Worm (Caenorhabditis elegans) whole organism, young adult: ENCODE results near the gene rab-6.1.
A peak's percentile ranks its signal among the peaks of the same experiment; 100 is the strongest.

Experiments
- B0019.2 ChIP-seq: fragments of 200-800 bp; sonication (Bioruptor generic); conservative IDR thresholded peaks from 2 replicates; pipeline ENCODE4 v1.3.6; 2022; ENCODE audit warnings: missing genetic modification reagents, missing genetic modification characterization, missing compliant biosample characterization
- B0035.1 ChIP-seq: sonication (generic microtip); optimal IDR thresholded peaks from 2 replicates; lab custom pipeline; 2016; ENCODE audit warnings: missing genetic modification characterization, mild to moderate bottlenecking, missing compliant biosample characterization, missing genotype, missing genetic modification reagents
- B0336.3 ChIP-seq: fragments of 200-800 bp; sonication (Bioruptor generic); IDR thresholded peaks from 2 replicates; pipeline ENCODE4 v1.3.6; 2022; ENCODE audit warnings: missing genetic modification characterization, missing compliant biosample characterization
- C06A6.2 ChIP-seq: fragments of 200-800 bp; sonication (Bioruptor generic); conservative IDR thresholded peaks from 2 replicates; pipeline ENCODE4 v1.3.6; 2022; ENCODE audit warnings: missing genetic modification characterization, missing compliant biosample characterization
- D2030.7 ChIP-seq: fragments of 200-800 bp; sonication (Bioruptor generic); IDR thresholded peaks from 2 replicates; pipeline ENCODE4 v1.3.6; 2022; ENCODE audit warnings: missing genetic modification reagents, missing genetic modification characterization, missing compliant biosample characterization
- F39B2.1 ChIP-seq: fragments of 200-800 bp; sonication (Bioruptor generic); IDR thresholded peaks from 2 replicates; pipeline ENCODE4 v1.3.6; 2022; ENCODE audit warnings: missing genetic modification reagents, missing genetic modification characterization, missing compliant biosample characterization
- F52B5.7 ChIP-seq: sonication (generic microtip); optimal IDR thresholded peaks from 2 replicates; lab custom pipeline; 2016; ENCODE audit warnings: mild to moderate bottlenecking, missing genetic modification characterization, missing compliant biosample characterization
- K12H6.12 ChIP-seq: fragments of 200-800 bp; sonication (Bioruptor generic); optimal IDR thresholded peaks from 2 replicates; lab custom pipeline; 2018; ENCODE audit warnings: mild to moderate bottlenecking, missing genetic modification characterization, missing compliant biosample characterization
- Y95B8A.8 ChIP-seq: fragments of 200-800 bp; sonication (Bioruptor generic); IDR thresholded peaks from 2 replicates; pipeline ENCODE4 v1.3.6; 2022; ENCODE audit warnings: missing genetic modification reagents, missing genetic modification characterization, missing compliant biosample characterization
- ama-1 ChIP-seq, 3 experiments: fragments of 150-350 bp in 1 of 3; sonication (generic microtip) in 2 of 3; optimal IDR thresholded peaks; 2 replicates each; lab custom pipeline; 2014 to 2018; ENCODE audit warnings: missing biosample characterization in 2 of 3, missing genetic modification characterization in 2 of 3, missing genetic modification reagents in 2 of 3
- aptf-2 ChIP-seq: fragments of 200-800 bp; sonication (Bioruptor generic); conservative IDR thresholded peaks from 2 replicates; pipeline ENCODE4 v1.3.6; 2022; ENCODE audit warnings: missing genetic modification reagents, missing genetic modification characterization, missing compliant biosample characterization
- attf-3 ChIP-seq: fragments of 200-800 bp; sonication (Bioruptor generic); conservative IDR thresholded peaks from 2 replicates; pipeline ENCODE4 v1.3.6; 2022; ENCODE audit warnings: missing genetic modification reagents, missing genetic modification characterization, missing compliant biosample characterization
- ccch-3 ChIP-seq: fragments of 200-800 bp; sonication (Bioruptor generic); optimal IDR thresholded peaks from 2 replicates; lab custom pipeline; 2018; ENCODE audit warnings: mild to moderate bottlenecking, missing genetic modification characterization, missing compliant biosample characterization
- cebp-1 ChIP-seq, 2 experiments: fragments of 200-800 bp in 1 of 2; sonication (Bioruptor generic) in 1 of 2; sonication (generic microtip) in 1 of 2; IDR thresholded peaks in 1 of 2; optimal IDR thresholded peaks in 1 of 2; 2 replicates each; pipeline versions ENCODE4 v1.3.6 to Lab custom; 2017 to 2022; ENCODE audit warnings: missing compliant biosample characterization in 2 of 2, missing genetic modification characterization in 2 of 2, mild to moderate bottlenecking in 1 of 2, missing genetic modification reagents in 1 of 2, moderate library complexity in 1 of 2
- cebp-2 ChIP-seq: fragments of 200-800 bp; sonication (Bioruptor generic); IDR thresholded peaks from 2 replicates; pipeline ENCODE4 v1.3.6; 2022; ENCODE audit warnings: missing genetic modification characterization, missing compliant biosample characterization
- ceh-40 ChIP-seq: fragments of 200-800 bp; sonication (Bioruptor generic); IDR thresholded peaks from 2 replicates; pipeline ENCODE4 v1.3.6; 2022; ENCODE audit warnings: missing genetic modification characterization, missing compliant biosample characterization
- chd-7 ChIP-seq: sonication (generic microtip); optimal IDR thresholded peaks from 2 replicates; lab custom pipeline; 2016; ENCODE audit warnings: mild to moderate bottlenecking, missing genetic modification characterization, moderate library complexity, missing compliant biosample characterization
- die-1 ChIP-seq: sonication (generic microtip); optimal IDR thresholded peaks from 2 replicates; lab custom pipeline; 2016; ENCODE audit warnings: missing genotype, mild to moderate bottlenecking, missing genetic modification characterization, missing compliant biosample characterization
- dox-1 ChIP-seq: fragments of 200-800 bp; sonication (Bioruptor generic); IDR thresholded peaks from 2 replicates; pipeline ENCODE4 v1.3.6; 2022; ENCODE audit warnings: missing genetic modification reagents, missing genetic modification characterization, missing compliant biosample characterization
- egl-44 ChIP-seq: fragments of 200-800 bp; sonication (Bioruptor generic); IDR thresholded peaks from 2 replicates; pipeline ENCODE4 v1.3.6; 2022; ENCODE audit warnings: missing genetic modification reagents, missing genetic modification characterization, missing compliant biosample characterization
- egrh-3 ChIP-seq: fragments of 200-800 bp; sonication (Bioruptor generic); IDR thresholded peaks from 2 replicates; pipeline ENCODE4 v1.3.6; 2022; ENCODE audit warnings: missing genetic modification reagents, missing genetic modification characterization, missing compliant biosample characterization
- ekl-4 ChIP-seq: fragments of 200-800 bp; sonication (Bioruptor generic); IDR thresholded peaks from 2 replicates; pipeline ENCODE4 v1.3.6; 2022; ENCODE audit warnings: missing genetic modification reagents, missing genetic modification characterization, missing compliant biosample characterization
- gei-17 ChIP-seq: fragments of 200-800 bp; sonication (Bioruptor generic); optimal IDR thresholded peaks from 2 replicates; lab custom pipeline; 2018; ENCODE audit warnings: mild to moderate bottlenecking, missing genetic modification characterization, missing compliant biosample characterization
- hlh-12 ChIP-seq: sonication (generic microtip); optimal IDR thresholded peaks from 2 replicates; lab custom pipeline; 2016; ENCODE audit warnings: missing genetic modification characterization, missing compliant biosample characterization
- hlh-26 ChIP-seq: fragments of 200-800 bp; sonication (Bioruptor generic); conservative IDR thresholded peaks from 2 replicates; pipeline ENCODE4 v1.3.6; 2022; ENCODE audit warnings: missing genetic modification reagents, missing genetic modification characterization, missing compliant biosample characterization
- hmg-1.2 ChIP-seq: fragments of 200-800 bp; sonication (Bioruptor generic); IDR thresholded peaks from 2 replicates; pipeline ENCODE4 v1.3.6; 2022; ENCODE audit warnings: missing genetic modification reagents, missing genetic modification characterization, missing compliant biosample characterization
- hsf-1 ChIP-seq: fragments of 200-800 bp; sonication (Bioruptor generic); IDR thresholded peaks from 2 replicates; pipeline ENCODE4 v1.3.6; 2022; ENCODE audit warnings: missing genetic modification reagents, missing genetic modification characterization, missing compliant biosample characterization
- lsy-27 ChIP-seq: sonication (generic microtip); optimal IDR thresholded peaks from 2 replicates; lab custom pipeline; 2017; ENCODE audit warnings: missing genetic modification characterization, mild to moderate bottlenecking, missing compliant biosample characterization, antibody characterized with exemption, missing genotype, borderline replicate concordance; ENCODE audit not compliant: insufficient read depth
- madf-10 ChIP-seq: sonication (generic microtip); optimal IDR thresholded peaks from 2 replicates; lab custom pipeline; 2016; ENCODE audit warnings: mild to moderate bottlenecking, missing genetic modification characterization, missing compliant biosample characterization
- madf-8 ChIP-seq: fragments of 200-800 bp; sonication (Bioruptor generic); conservative IDR thresholded peaks from 2 replicates; pipeline ENCODE4 v1.3.6; 2022; ENCODE audit warnings: missing genetic modification reagents, missing genetic modification characterization, missing compliant biosample characterization
- mel-28 ChIP-seq: sonication (generic microtip); optimal IDR thresholded peaks from 2 replicates; lab custom pipeline; 2016; ENCODE audit warnings: borderline replicate concordance, mild to moderate bottlenecking, missing genetic modification characterization, missing compliant biosample characterization
- mes-4 ChIP-seq: sonication (generic microtip); optimal IDR thresholded peaks from 2 replicates; lab custom pipeline; 2016; ENCODE audit warnings: missing genotype, missing genetic modification characterization, missing compliant biosample characterization
- nhr-179 ChIP-seq: sonication (generic microtip); optimal IDR thresholded peaks from 2 replicates; lab custom pipeline; 2016; ENCODE audit warnings: mild to moderate bottlenecking, missing genetic modification characterization, missing compliant biosample characterization
- nhr-27 ChIP-seq: fragments of 200-800 bp; sonication (Bioruptor generic); optimal IDR thresholded peaks from 2 replicates; lab custom pipeline; 2018; ENCODE audit warnings: mild to moderate bottlenecking, missing genetic modification characterization, moderate library complexity, missing compliant biosample characterization
- rcor-1 ChIP-seq: fragments of 200-800 bp; sonication (Bioruptor generic); IDR thresholded peaks from 2 replicates; pipeline ENCODE4 v1.3.6; 2022; ENCODE audit warnings: missing genetic modification reagents, missing genetic modification characterization, missing compliant biosample characterization
- rec-8 ChIP-seq, 2 experiments: sonication (generic microtip); optimal IDR thresholded peaks; 2 replicates each; lab custom pipeline; 2016; ENCODE audit warnings: mild to moderate bottlenecking in 2 of 2, missing genetic modification characterization in 2 of 2, missing genetic modification reagents in 2 of 2, missing genotype in 2 of 2, missing biosample characterization in 1 of 2, missing compliant biosample characterization in 1 of 2, moderate library complexity in 1 of 2
- rpc-1 ChIP-seq, 2 experiments: fragments of 150-350 bp in 1 of 2; sonication (generic microtip) in 1 of 2; optimal IDR thresholded peaks; 2 replicates each; lab custom pipeline; 2014 to 2018; ENCODE audit warnings: missing biosample characterization in 1 of 2, missing genetic modification characterization in 1 of 2, missing genetic modification reagents in 1 of 2, missing genotype in 1 of 2
- snpc-4 ChIP-seq, 5 experiments: fragments of 150-350 bp in 1 of 5; sonication (generic microtip) in 4 of 5; optimal IDR thresholded peaks; 2 replicates each; lab custom pipeline; 2014 to 2018; ENCODE audit warnings: missing genetic modification characterization in 5 of 5, missing biosample characterization in 3 of 5, antibody characterized with exemption in 2 of 5, mild to moderate bottlenecking in 2 of 5, missing compliant biosample characterization in 2 of 5, missing genotype in 2 of 5, moderate library complexity in 2 of 5, missing genetic modification reagents in 1 of 5
- somi-1 ChIP-seq: fragments of 200-800 bp; sonication (Bioruptor generic); optimal IDR thresholded peaks from 2 replicates; lab custom pipeline; 2018; ENCODE audit warnings: mild to moderate bottlenecking, missing genetic modification characterization, missing compliant biosample characterization
- tbp1 ChIP-seq: fragments of 200-800 bp; sonication (Bioruptor generic); optimal IDR thresholded peaks from 2 replicates; lab custom pipeline; 2018; ENCODE audit warnings: mild to moderate bottlenecking, missing genetic modification characterization, missing compliant biosample characterization
- tbx-9 ChIP-seq: sonication (generic microtip); optimal IDR thresholded peaks from 2 replicates; lab custom pipeline; 2016; ENCODE audit warnings: borderline replicate concordance, missing genetic modification characterization, inconsistent platforms, missing compliant biosample characterization
- tlf-1 ChIP-seq: fragments of 200-800 bp; sonication (Bioruptor generic); optimal IDR thresholded peaks from 2 replicates; lab custom pipeline; 2018; ENCODE audit warnings: mild to moderate bottlenecking, missing genetic modification characterization, missing compliant biosample characterization
- zim-3 ChIP-seq: sonication (generic microtip); optimal IDR thresholded peaks from 2 replicates; lab custom pipeline; 2017; ENCODE audit warnings: mild to moderate bottlenecking, missing genetic modification characterization, moderate library complexity, missing compliant biosample characterization
- ztf-25 ChIP-seq: fragments of 200-800 bp; sonication (Bioruptor generic); IDR thresholded peaks from 2 replicates; pipeline ENCODE4 v1.3.6; 2022; ENCODE audit warnings: missing genetic modification reagents, missing genetic modification characterization, missing compliant biosample characterization

The rab-6.1 gene

ce11 chrIII:8978512-8979352 lies 27.0 kb downstream of the rab-6.1 start:
- TF ChIP-seq hlh-12 = no peak
- no peak for TF ChIP-seq hlh-26 (GFP tag; lab: Robert Waterston, UW)
- no peak for TF ChIP-seq mes-4 (tag; lab: Kevin White, UChicago)
- TF ChIP-seq attf-3 (GFP tag; lab: Robert Waterston, UW) = no peak
- no peak for TF ChIP-seq B0336.3 (GFP tag; lab: Robert Waterston, UW)
- TF ChIP-seq Y95B8A.8 = 0 out of 2 replicates have a peak, but pooled peaks have one; percentile 22
- TF ChIP-seq rcor-1 = 0 out of 2 replicates have a peak, but pooled peaks have one; percentile 7
- no peak for TF ChIP-seq ceh-40 (GFP tag; lab: Robert Waterston, UW)
- TF ChIP-seq rpc-1 (optimal IDR thresholded peaks at IDR 0.05; lab: Kevin White, UChicago) = no peak
- TF ChIP-seq rpc-1 (tag; optimal IDR thresholded peaks at IDR 0.05; lab: Kevin White, UChicago) = no peak
- TF ChIP-seq ztf-25 (GFP tag; lab: Robert Waterston, UW) = no peak
- TF ChIP-seq aptf-2 = no peak
- no peak for TF ChIP-seq egl-44 (GFP tag; lab: Robert Waterston, UW)
- no peak for TF ChIP-seq C06A6.2
- TF ChIP-seq D2030.7 (GFP tag; lab: Robert Waterston, UW) = no peak
- TF ChIP-seq snpc-4 (GFP tag; optimal IDR thresholded peaks at IDR 0.05; lab: Kevin White, UChicago) = no peak
- TF ChIP-seq snpc-4 (tag; optimal IDR thresholded peaks at IDR 0.05; lab: Kevin White, UChicago) = no peak
- TF ChIP-seq ama-1 (optimal IDR thresholded peaks at IDR 0.05; lab: Kevin White, UChicago) = no peak
- TF ChIP-seq ama-1 (GFP tag; optimal IDR thresholded peaks at IDR 0.05; lab: Kevin White, UChicago) = no peak
- no peak for TF ChIP-seq B0019.2 (GFP tag; lab: Robert Waterston, UW)
- TF ChIP-seq rec-8 (tag; optimal IDR thresholded peaks at IDR 0.05; lab: Kevin White, UChicago) = no peak
- no peak for TF ChIP-seq dox-1 (GFP tag; lab: Robert Waterston, UW)
- TF ChIP-seq nhr-179 (tag; lab: Kevin White, UChicago) = no peak
- TF ChIP-seq K12H6.12 (tag; lab: Kevin White, UChicago) = peak; percentile 20
- no peak for TF ChIP-seq F52B5.7 (tag; lab: Kevin White, UChicago)
- TF ChIP-seq madf-10 (tag; lab: Kevin White, UChicago) = no peak
- TF ChIP-seq hsf-1 (GFP tag; lab: Robert Waterston, UW) = 0 out of 2 replicates have a peak, but pooled peaks have one; percentile 31
- TF ChIP-seq madf-8 (GFP tag; lab: Robert Waterston, UW) = no peak
- no peak for TF ChIP-seq die-1 (tag; lab: Kevin White, UChicago)
- TF ChIP-seq chd-7 = peak; percentile 52
- no peak for TF ChIP-seq cebp-2 (GFP tag; lab: Robert Waterston, UW)
- TF ChIP-seq tbp1 = no peak
- TF ChIP-seq egrh-3 (GFP tag; lab: Robert Waterston, UW) = no peak
- no peak for TF ChIP-seq gei-17 (GFP tag; lab: Kevin White, UChicago)
- TF ChIP-seq ccch-3 (GFP tag; lab: Kevin White, UChicago) = no peak
- peak; percentile 53; the same call in 1 of the 2 replicates for TF ChIP-seq ekl-4 (GFP tag; lab: Robert Waterston, UW)
- no peak for TF ChIP-seq tbx-9
- no peak for TF ChIP-seq F39B2.1
- TF ChIP-seq lsy-27 = no peak
- no peak for TF ChIP-seq somi-1
- no peak for TF ChIP-seq tlf-1 (GFP tag; lab: Kevin White, UChicago)
- TF ChIP-seq zim-3 (tag; lab: Kevin White, UChicago) = peak; percentile 29
- no peak for TF ChIP-seq nhr-27 (tag; lab: Kevin White, UChicago)
- peak; percentile 33; the same call in 1 of the 2 replicates for TF ChIP-seq cebp-1 (GFP tag; IDR thresholded peaks at IDR 0.05; lab: Robert Waterston, UW)
- TF ChIP-seq cebp-1 (tag; optimal IDR thresholded peaks at IDR 0.05; lab: Kevin White, UChicago) = peak; percentile 71
- TF ChIP-seq hmg-1.2 = no peak
- TF ChIP-seq mel-28 (tag; lab: Kevin White, UChicago) = no peak
- no peak for TF ChIP-seq B0035.1
